Fruit fly (Drosophila melanogaster): ENCODE measurements around the gene rdgC.

DNA sequence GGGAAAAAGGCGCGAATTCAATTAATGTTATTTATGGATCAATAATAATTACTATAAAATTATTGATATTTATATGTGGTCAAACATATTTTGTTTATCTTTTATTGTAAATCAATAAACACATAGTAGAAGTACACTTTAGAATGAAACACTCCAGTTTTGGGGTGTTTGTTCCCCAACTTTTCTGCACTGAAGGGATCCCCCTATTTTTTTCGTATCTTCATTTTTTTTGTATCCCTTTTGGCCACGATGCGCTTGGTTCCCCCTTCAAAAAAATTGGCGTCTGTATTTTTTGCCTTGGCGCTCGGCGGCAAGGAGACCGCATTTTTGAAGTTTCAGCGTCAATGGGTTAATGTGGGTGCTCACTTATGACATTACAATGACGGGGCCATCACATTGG is 7.1 kb upstream of the rdgC start, which contains the start of gene Clc:
- TF ChIP-seq CG5245 (GFP tag; optimal IDR thresholded peaks at IDR 0.05), result no peak
- TF ChIP-seq oc (tag; optimal IDR thresholded peaks at IDR 0.05), result no peak
- TF ChIP-seq Dbx (GFP tag; IDR thresholded peaks at IDR 0.05), result no peak
- no peak for TF ChIP-seq fru (optimal IDR thresholded peaks at IDR 0.05)

Data from whole organism, embryonic.